Fruit fly (Drosophila melanogaster) whole organism, embryonic: ENCODE data around the gene Jon25Bi.

Experiments
- B-H2 ChIP-seq: fragments of 200-800 bp; sonication (Bioruptor generic); optimal IDR thresholded peaks from 2 replicates; lab custom pipeline; 2018; ENCODE audit warnings: missing biosample characterization, mild to moderate bottlenecking, missing genetic modification characterization
- BtbVII ChIP-seq: fragments of 200-800 bp; sonication (Bioruptor generic); optimal IDR thresholded peaks from 3 replicates; lab custom pipeline; 2017; ENCODE audit warnings: missing biosample characterization, mild to moderate bottlenecking, missing genetic modification characterization
- CG10321 ChIP-seq: fragments of 200-800 bp; sonication (Bioruptor generic); IDR thresholded peaks from 2 replicates; pipeline ENCODE4 v1.3.6; 2022; ENCODE audit warnings: missing biosample characterization, missing genetic modification characterization
- CG10366 ChIP-seq: fragments of 200-800 bp; sonication (Bioruptor generic); IDR thresholded peaks from 2 replicates; pipeline ENCODE4 v1.3.6; 2022; ENCODE audit warnings: missing biosample characterization, missing genetic modification characterization
- CG10565 ChIP-seq: fragments of 200-800 bp; sonication (Bioruptor generic); optimal IDR thresholded peaks from 3 replicates; lab custom pipeline; 2016; ENCODE audit warnings: missing biosample characterization, mild to moderate bottlenecking, missing genetic modification characterization
- CG12219 ChIP-seq: fragments of 200-800 bp; sonication (Bioruptor generic); optimal IDR thresholded peaks from 3 replicates; lab custom pipeline; 2018; ENCODE audit warnings: missing biosample characterization, mild to moderate bottlenecking, missing genetic modification characterization
- CG2199 ChIP-seq: fragments of 200-800 bp; sonication (Bioruptor generic); IDR thresholded peaks from 3 replicates; pipeline ENCODE4 v1.3.6; 2022; ENCODE audit warnings: missing biosample characterization, missing genetic modification characterization
- CG3163 ChIP-seq: fragments of 200-800 bp; sonication (Bioruptor generic); optimal IDR thresholded peaks from 3 replicates; lab custom pipeline; 2016; ENCODE audit warnings: missing biosample characterization, missing genetic modification characterization
- CG32532 ChIP-seq: fragments of 200-800 bp; sonication (Bioruptor generic); IDR thresholded peaks from 2 replicates; pipeline ENCODE4 v1.3.6; 2022; ENCODE audit warnings: missing biosample characterization, missing genetic modification characterization
- CG3726 ChIP-seq: fragments of 200-800 bp; sonication (Bioruptor generic); IDR thresholded peaks from 3 replicates; pipeline ENCODE4, ENCODE4 v1.3.6; 2022; ENCODE audit warnings: missing biosample characterization, missing genetic modification characterization
- CG3838 ChIP-seq: fragments of 200-800 bp; sonication (Bioruptor generic); optimal IDR thresholded peaks from 3 replicates; lab custom pipeline; 2016; ENCODE audit warnings: missing biosample characterization, missing genetic modification characterization
- CG3995 ChIP-seq: fragments of 200-800 bp; sonication (Bioruptor generic); optimal IDR thresholded peaks from 3 replicates; lab custom pipeline; 2016; ENCODE audit warnings: missing biosample characterization, missing genetic modification characterization
- CG4282 ChIP-seq: fragments of 200-800 bp; sonication (Bioruptor generic); optimal IDR thresholded peaks from 2 replicates; lab custom pipeline; 2016; ENCODE audit warnings: missing biosample characterization, missing genetic modification characterization
- CG43689 ChIP-seq: fragments of 200-800 bp; sonication (Bioruptor generic); IDR thresholded peaks from 2 replicates; pipeline ENCODE4 v1.3.6; 2022; ENCODE audit warnings: missing biosample characterization, missing genetic modification characterization
- CG4730 ChIP-seq: fragments of 200-800 bp; sonication (Bioruptor generic); IDR thresholded peaks from 2 replicates; pipeline ENCODE4 v1.3.6; 2022; ENCODE audit warnings: missing biosample characterization, missing genetic modification characterization
- CG6654 ChIP-seq: fragments of 200-800 bp; sonication (Bioruptor generic); optimal IDR thresholded peaks from 2 replicates; lab custom pipeline; 2017; ENCODE audit warnings: missing biosample characterization, mild to moderate bottlenecking, missing genetic modification characterization
- CG7987 ChIP-seq: fragments of 200-800 bp; sonication (Bioruptor generic); optimal IDR thresholded peaks from 2 replicates; lab custom pipeline; 2018; ENCODE audit warnings: missing biosample characterization, mild to moderate bottlenecking, missing genetic modification characterization, moderate library complexity
- CG8944 ChIP-seq: fragments of 200-800 bp; sonication (Bioruptor generic); optimal IDR thresholded peaks from 3 replicates; lab custom pipeline; 2016; ENCODE audit warnings: missing biosample characterization, missing genetic modification characterization
- CG9727 ChIP-seq: fragments of 200-800 bp; sonication (Bioruptor generic); optimal IDR thresholded peaks from 3 replicates; lab custom pipeline; 2017; ENCODE audit warnings: missing biosample characterization, mild to moderate bottlenecking, missing genetic modification characterization
- CrebB ChIP-seq: fragments of 200-800 bp; sonication (Bioruptor generic); optimal IDR thresholded peaks from 3 replicates; lab custom pipeline; 2018; ENCODE audit warnings: missing biosample characterization, mild to moderate bottlenecking, missing genetic modification characterization
- D19A ChIP-seq: fragments of 200-800 bp; optimal IDR thresholded peaks from 3 replicates; lab custom pipeline; 2019; ENCODE audit warnings: missing biosample characterization, mild to moderate bottlenecking, missing genetic modification characterization, moderate library complexity
- Deaf1 ChIP-seq: fragments of 200-800 bp; optimal IDR thresholded peaks from 3 replicates; lab custom pipeline; 2019; ENCODE audit warnings: missing biosample characterization, mild to moderate bottlenecking, missing genetic modification characterization, moderate library complexity
- Dip2 ChIP-seq: fragments of 200-800 bp; sonication (Bioruptor generic); IDR thresholded peaks from 2 replicates; pipeline ENCODE4 v1.3.6; 2022; ENCODE audit warnings: missing biosample characterization, missing genetic modification characterization
- Drgx ChIP-seq: fragments of 200-800 bp; sonication (Bioruptor generic); IDR thresholded peaks from 2 replicates; pipeline ENCODE4 v1.3.6; 2022; ENCODE audit warnings: missing biosample characterization, missing genetic modification characterization
- Gsc ChIP-seq: fragments of 200-800 bp; sonication (Bioruptor generic); IDR thresholded peaks from 2 replicates; pipeline ENCODE4 v1.3.6; 2022; ENCODE audit warnings: missing biosample characterization, missing genetic modification characterization
- HLH3B ChIP-seq: fragments of 200-800 bp; sonication (Bioruptor generic); IDR thresholded peaks from 2 replicates; pipeline ENCODE4 v1.3.6; 2022; ENCODE audit warnings: missing biosample characterization, missing genetic modification characterization
- Hey ChIP-seq: fragments of 200-800 bp; sonication (Bioruptor generic); optimal IDR thresholded peaks from 3 replicates; lab custom pipeline; 2018; ENCODE audit warnings: missing biosample characterization, mild to moderate bottlenecking, missing genetic modification characterization
- Kr ChIP-seq: fragments of 200-800 bp; sonication (Bioruptor generic); optimal IDR thresholded peaks from 2 replicates; lab custom pipeline; 2017; ENCODE audit warnings: missing biosample characterization, mild to moderate bottlenecking, missing genetic modification characterization
- Lpt ChIP-seq: fragments of >200 bp; optimal IDR thresholded peaks from 2 replicates; lab custom pipeline; 2018; ENCODE audit warnings: missing biosample characterization, missing genetic modification characterization
- NC2α ChIP-seq: fragments of 200-800 bp; sonication (Bioruptor generic); optimal IDR thresholded peaks from 2 replicates; lab custom pipeline; 2016; ENCODE audit warnings: missing biosample characterization, missing genetic modification characterization
- Ravus ChIP-seq: fragments of 200-800 bp; sonication (Bioruptor generic); IDR thresholded peaks from 2 replicates; pipeline ENCODE4 v1.3.6; 2022; ENCODE audit warnings: missing biosample characterization, missing genetic modification characterization
- Usf ChIP-seq: fragments of 200-800 bp; sonication (Bioruptor generic); optimal IDR thresholded peaks from 2 replicates; lab custom pipeline; 2017; ENCODE audit warnings: missing genotype, missing biosample characterization, missing genetic modification characterization
- Xrp1 ChIP-seq: fragments of 200-800 bp; sonication (Bioruptor generic); IDR thresholded peaks from 2 replicates; pipeline ENCODE4 v1.3.6; 2022; ENCODE audit warnings: missing biosample characterization, missing genetic modification characterization
- al ChIP-seq: fragments of 200-800 bp; sonication (Bioruptor generic); IDR thresholded peaks from 2 replicates; pipeline ENCODE4 v1.3.6; 2022; ENCODE audit warnings: missing biosample characterization, missing genetic modification characterization
- corto ChIP-seq: fragments of 200-800 bp; sonication (Bioruptor generic); optimal IDR thresholded peaks from 2 replicates; lab custom pipeline; 2016; ENCODE audit warnings: missing biosample characterization, mild to moderate bottlenecking, missing genetic modification characterization, moderate library complexity
- dati ChIP-seq: fragments of 200-800 bp; sonication (Bioruptor generic); IDR thresholded peaks from 2 replicates; pipeline ENCODE4 v1.3.6; 2022; ENCODE audit warnings: missing biosample characterization, missing genetic modification characterization
- dmrt99B ChIP-seq: fragments of 200-800 bp; sonication (Bioruptor generic); optimal IDR thresholded peaks from 2 replicates; lab custom pipeline; 2018; ENCODE audit warnings: missing biosample characterization, mild to moderate bottlenecking, missing genetic modification characterization, moderate library complexity
- hbn ChIP-seq: fragments of 200-800 bp; sonication (Bioruptor generic); IDR thresholded peaks from 2 replicates; pipeline ENCODE4 v1.3.6; 2022; ENCODE audit warnings: missing biosample characterization, missing genetic modification characterization; ENCODE audit not compliant: partially characterized antibody
- hth ChIP-seq: fragments of >200 bp; optimal IDR thresholded peaks from 2 replicates; lab custom pipeline; 2017; ENCODE audit warnings: inconsistent platforms
- kay ChIP-seq: fragments of 200-800 bp; sonication (Bioruptor generic); optimal IDR thresholded peaks from 2 replicates; lab custom pipeline; 2016; ENCODE audit warnings: missing biosample characterization, missing genetic modification characterization
- knrl ChIP-seq: fragments of 200-800 bp; sonication (Bioruptor generic); IDR thresholded peaks from 3 replicates; pipeline ENCODE4 v1.3.6; 2022; ENCODE audit warnings: missing biosample characterization, missing genetic modification characterization; ENCODE audit not compliant: partially characterized antibody
- lab ChIP-seq: fragments of 200-800 bp; sonication (Bioruptor generic); optimal IDR thresholded peaks from 3 replicates; lab custom pipeline; 2017; ENCODE audit warnings: missing biosample characterization, missing genetic modification characterization, mild to moderate bottlenecking, moderate library complexity, missing genetic modification reagents
- lilli ChIP-seq: fragments of 200-800 bp; sonication (Bioruptor generic); optimal IDR thresholded peaks from 3 replicates; lab custom pipeline; 2016; ENCODE audit warnings: missing biosample characterization, missing genetic modification characterization
- nom ChIP-seq: fragments of 200-800 bp; sonication (Bioruptor generic); optimal IDR thresholded peaks from 2 replicates; lab custom pipeline; 2017; ENCODE audit warnings: missing biosample characterization, missing genetic modification characterization, mild to moderate bottlenecking, moderate library complexity, missing genetic modification reagents
- pros ChIP-seq: fragments of 200-800 bp; sonication (Bioruptor generic); optimal IDR thresholded peaks from 3 replicates; lab custom pipeline; 2019; ENCODE audit warnings: missing biosample characterization, mild to moderate bottlenecking, missing genetic modification characterization, moderate library complexity
- rib ChIP-seq: fragments of 200-800 bp; sonication (Bioruptor generic); IDR thresholded peaks from 2 replicates; pipeline ENCODE4 v1.3.6; 2022; ENCODE audit warnings: missing biosample characterization, missing genetic modification characterization
- ro ChIP-seq: fragments of 200-800 bp; sonication (Bioruptor generic); IDR thresholded peaks from 2 replicates; pipeline ENCODE4 v1.3.6; 2022; ENCODE audit warnings: missing biosample characterization, missing genetic modification characterization
- row ChIP-seq: fragments of 200-800 bp; sonication (Bioruptor generic); IDR thresholded peaks from 3 replicates; pipeline ENCODE4 v1.3.6; 2022; ENCODE audit warnings: missing biosample characterization, missing genetic modification characterization
- sqz ChIP-seq: fragments of 200-800 bp; sonication (Bioruptor generic); optimal IDR thresholded peaks from 3 replicates; lab custom pipeline; 2018; ENCODE audit warnings: missing biosample characterization, mild to moderate bottlenecking, missing genetic modification characterization
- z ChIP-seq: fragments of 200-800 bp; sonication (Bioruptor generic); IDR thresholded peaks from 3 replicates; pipeline ENCODE4 v1.3.6; 2022; ENCODE audit warnings: missing biosample characterization, missing genetic modification characterization
- zfh2 ChIP-seq: fragments of 200-800 bp; sonication (Bioruptor generic); optimal IDR thresholded peaks from 2 replicates; lab custom pipeline; 2016; ENCODE audit warnings: missing biosample characterization, missing genetic modification characterization

Gene Jon25Bi

DNA sequence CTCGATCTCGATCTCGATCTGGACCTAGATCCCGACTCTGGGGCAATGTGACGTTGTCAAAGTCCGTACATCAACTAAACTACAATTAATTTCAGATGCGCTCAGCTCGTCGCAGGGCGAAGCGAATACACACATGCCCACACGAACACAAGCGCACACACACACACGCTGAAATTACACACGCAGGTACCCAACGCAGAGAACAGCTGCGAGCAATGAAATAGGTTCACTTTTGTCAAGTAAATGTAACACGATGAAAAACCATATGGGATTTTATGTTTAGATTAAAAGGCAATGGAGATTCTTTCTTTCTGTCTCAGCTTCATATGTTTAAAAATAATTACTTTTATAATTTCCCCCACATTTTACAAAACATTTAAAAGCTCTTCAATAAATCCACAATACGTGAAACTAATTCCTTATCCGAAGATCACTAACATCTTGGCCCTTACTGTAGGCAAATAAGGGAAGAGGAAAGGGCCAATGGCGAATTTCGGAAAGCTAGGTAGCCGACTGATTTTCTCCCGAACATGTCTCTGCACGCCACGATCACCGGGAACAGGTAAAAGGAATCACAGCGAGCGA, 45.4 kb upstream of the Jon25Bi start (continued):
- TF ChIP-seq CG3838 (GFP tag; lab: Kevin White, UChicago) (peak; percentile 38), pros (GFP tag; lab: Kevin White, UChicago) (peak; percentile 76), nom (GFP tag; lab: Kevin White, UChicago) (peak; percentile 70), CG3163 (no peak), hbn (GFP tag; lab: Robert Waterston, UW) (no peak), B-H2 (GFP tag; lab: Kevin White, UChicago) (peak; percentile 43), row (GFP tag; lab: Robert Waterston, UW) (peak; percentile 90), dati (0 out of 2 replicates have a peak, but pooled peaks have one; percentile 3), lilli (GFP tag; lab: Kevin White, UChicago) (peak; percentile 86), Dip2 (GFP tag; lab: Robert Waterston, UW) (no peak), CrebB (tag; lab: Kevin White, UChicago) (peak; percentile 56), Ravus (GFP tag; lab: Robert Waterston, UW) (peak; percentile 53), CG43689 (GFP tag; lab: Robert Waterston, UW) (no peak), CG12219 (GFP tag; lab: Kevin White, UChicago) (peak; percentile 64), z (GFP tag; lab: Robert Waterston, UW) (no peak), CG6654 (peak; percentile 54), corto (peak; percentile 69), CG8944 (GFP tag; lab: Kevin White, UChicago) (peak; percentile 44), CG4730 (peak; percentile 69), CG7987 (GFP tag; lab: Kevin White, UChicago) (peak; percentile 24), HLH3B (GFP tag; lab: Robert Waterston, UW) (peak; percentile 84), CG10366 (peak; percentile 75), knrl (no peak), al (peak; percentile 79), CG2199 (peak; percentile 7; the same call in 1 of the 3 replicates), D19A (tag; lab: Kevin White, UChicago) (peak; percentile 74), hth (lab: Kevin White, UChicago) (no peak), CG4282 (GFP tag; lab: Kevin White, UChicago) (no peak), Usf (peak; percentile 64), lab (peak; percentile 85), BtbVII (GFP tag; lab: Kevin White, UChicago) (peak; percentile 84), Deaf1 (tag; lab: Kevin White, UChicago) (peak; percentile 85), zfh2 (GFP tag; lab: Kevin White, UChicago) (peak; percentile 70), CG3726 (GFP tag; lab: Robert Waterston, UW) (peak; percentile 16; the same call in 1 of the 3 replicates), sqz (GFP tag; lab: Kevin White, UChicago) (peak; percentile 76), Xrp1 (GFP tag; lab: Robert Waterston, UW) (peak; percentile 92), CG9727 (GFP tag; lab: Kevin White, UChicago) (peak; percentile 93), CG10565 (no peak), CG3995 (GFP tag; lab: Kevin White, UChicago) (peak; percentile 30), CG10321 (GFP tag; lab: Robert Waterston, UW) (no peak), ro (GFP tag; lab: Robert Waterston, UW) (peak; percentile 57; the same call in 1 of the 2 replicates), dmrt99B (tag; lab: Kevin White, UChicago) (peak; percentile 86), Drgx (GFP tag; lab: Robert Waterston, UW) (peak; percentile 75), CG32532 (GFP tag; lab: Robert Waterston, UW) (peak; percentile 84), Kr (GFP tag; lab: Kevin White, UChicago) (peak; percentile 40), Gsc (GFP tag; lab: Robert Waterston, UW) (peak; percentile 50), rib (GFP tag; lab: Robert Waterston, UW) (peak; percentile 25; the same call in 1 of the 2 replicates), NC2α (GFP tag; lab: Kevin White, UChicago) (no peak), kay (GFP tag; lab: Kevin White, UChicago) (peak; percentile 56), Lpt (GFP tag; lab: Kevin White, UChicago) (no peak), Hey (tag; lab: Kevin White, UChicago) (peak; percentile 17)
